Worm (Caenorhabditis elegans) whole organism, L3 larva: ENCODE measurements around the gene F43C11.11.

Experiments used
- R02D3.7 ChIP-seq: fragments of 150-350 bp; optimal IDR thresholded peaks from 2 replicates; lab custom pipeline; 2014; ENCODE audit warnings: missing biosample characterization, missing genetic modification characterization
- ZK546.5 ChIP-seq: sonication (generic microtip); optimal IDR thresholded peaks from 2 replicates; lab custom pipeline; 2017; ENCODE audit warnings: missing biosample characterization, missing genetic modification characterization
- aly-2 ChIP-seq: fragments of 150-350 bp; optimal IDR thresholded peaks from 2 replicates; lab custom pipeline; 2014; ENCODE audit warnings: missing biosample characterization, missing genetic modification characterization
- ceh-16 ChIP-seq: sonication (generic microtip); optimal IDR thresholded peaks from 2 replicates; lab custom pipeline; 2017; ENCODE audit warnings: missing biosample characterization, missing genetic modification characterization
- ceh-82 ChIP-seq: fragments of 150-350 bp; optimal IDR thresholded peaks from 2 replicates; lab custom pipeline; 2014; ENCODE audit warnings: missing biosample characterization, missing genetic modification characterization
- ceh-9 ChIP-seq: sonication (generic microtip); optimal IDR thresholded peaks from 2 replicates; lab custom pipeline; 2018; ENCODE audit warnings: missing biosample characterization, missing genetic modification characterization
- daf-12 ChIP-seq: fragments of 150-350 bp; optimal IDR thresholded peaks from 2 replicates; lab custom pipeline; 2014; ENCODE audit warnings: missing biosample characterization, missing genetic modification reagents, missing genetic modification characterization
- egl-27 ChIP-seq: sonication (generic microtip); optimal IDR thresholded peaks from 4 replicates; lab custom pipeline; 2017; ENCODE audit warnings: missing biosample characterization, missing genetic modification reagents, missing genetic modification characterization
- egl-5 ChIP-seq: fragments of 150-350 bp; optimal IDR thresholded peaks from 2 replicates; lab custom pipeline; 2017; ENCODE audit warnings: missing biosample characterization, missing genetic modification reagents, missing genetic modification characterization, inconsistent platforms
- elt-1 ChIP-seq: fragments of 150-350 bp; optimal IDR thresholded peaks from 2 replicates; lab custom pipeline; 2014; ENCODE audit warnings: missing biosample characterization, missing genetic modification characterization
- elt-3 ChIP-seq, 3 experiments: fragments of 150-350 bp in 1 of 3; sonication (generic microtip) in 2 of 3; optimal IDR thresholded peaks; 2 replicates in 2 of 3; 4 replicates in 1 of 3; lab custom pipeline; 2014 to 2017; ENCODE audit warnings: missing biosample characterization in 3 of 3, missing genetic modification characterization in 3 of 3
- fkh-2 ChIP-seq: fragments of 150-350 bp; optimal IDR thresholded peaks from 2 replicates; lab custom pipeline; 2014; ENCODE audit warnings: missing biosample characterization, missing genetic modification reagents, missing genetic modification characterization
- fos-1 ChIP-seq: fragments of 150-350 bp; optimal IDR thresholded peaks from 2 replicates; lab custom pipeline; 2014; ENCODE audit warnings: missing biosample characterization, missing genetic modification characterization
- hmg-11 ChIP-seq: sonication (generic microtip); optimal IDR thresholded peaks from 2 replicates; lab custom pipeline; 2016; ENCODE audit warnings: missing genetic modification characterization, missing compliant biosample characterization
- lin-15B ChIP-seq: fragments of 150-350 bp; optimal IDR thresholded peaks from 2 replicates; lab custom pipeline; 2014; ENCODE audit warnings: missing biosample characterization, missing genetic modification characterization
- lsy-12 ChIP-seq: sonication (generic microtip); optimal IDR thresholded peaks from 2 replicates; lab custom pipeline; 2016; ENCODE audit warnings: mild to moderate bottlenecking, missing genetic modification characterization, missing compliant biosample characterization
- mdl-1 ChIP-seq: fragments of 150-350 bp; optimal IDR thresholded peaks from 2 replicates; lab custom pipeline; 2014; ENCODE audit warnings: missing biosample characterization, missing genetic modification characterization
- mml-1 ChIP-seq: fragments of 150-350 bp; sonication (generic microtip); optimal IDR thresholded peaks from 3 replicates; lab custom pipeline; 2014; ENCODE audit warnings: missing biosample characterization, missing genetic modification characterization
- nfya-1 ChIP-seq: sonication (generic microtip); optimal IDR thresholded peaks from 2 replicates; lab custom pipeline; 2017; ENCODE audit warnings: missing genetic modification characterization, mild to moderate bottlenecking, missing compliant biosample characterization, antibody characterized with exemption, moderate library complexity; ENCODE audit not compliant: insufficient read depth
- nhr-11 ChIP-seq: fragments of 150-350 bp; optimal IDR thresholded peaks from 2 replicates; lab custom pipeline; 2014; ENCODE audit warnings: missing biosample characterization, missing genetic modification characterization
- nhr-12 ChIP-seq: fragments of 150-350 bp; optimal IDR thresholded peaks from 2 replicates; lab custom pipeline; 2014; ENCODE audit warnings: missing biosample characterization, missing genetic modification characterization
- nhr-25 ChIP-seq: sonication (generic microtip); optimal IDR thresholded peaks from 2 replicates; lab custom pipeline; 2017; ENCODE audit warnings: missing biosample characterization, missing genetic modification characterization
- nhr-28 ChIP-seq: fragments of 150-350 bp; optimal IDR thresholded peaks from 2 replicates; lab custom pipeline; 2014; ENCODE audit warnings: missing biosample characterization, missing genetic modification characterization
- nhr-43 ChIP-seq: sonication (generic microtip); optimal IDR thresholded peaks from 2 replicates; lab custom pipeline; 2016; ENCODE audit warnings: mild to moderate bottlenecking, missing genetic modification characterization, missing compliant biosample characterization; ENCODE audit not compliant: poor library complexity, severe bottlenecking
- nhr-67 ChIP-seq: fragments of 150-350 bp; optimal IDR thresholded peaks from 2 replicates; lab custom pipeline; 2014; ENCODE audit warnings: missing biosample characterization, missing genetic modification characterization
- nhr-76 ChIP-seq: fragments of 150-350 bp; sonication (generic microtip); optimal IDR thresholded peaks from 5 replicates; lab custom pipeline; 2014; ENCODE audit warnings: missing biosample characterization, missing genetic modification characterization
- nhr-77 ChIP-seq: fragments of 150-350 bp; optimal IDR thresholded peaks from 2 replicates; lab custom pipeline; 2014; ENCODE audit warnings: missing biosample characterization, missing genetic modification characterization
- pha-4 ChIP-seq: fragments of 150-350 bp; optimal IDR thresholded peaks from 2 replicates; lab custom pipeline; 2014; ENCODE audit warnings: missing biosample characterization, missing genetic modification reagents, missing genetic modification characterization
- sea-2 ChIP-seq: fragments of 150-350 bp; sonication (generic microtip); optimal IDR thresholded peaks from 4 replicates; lab custom pipeline; 2014; ENCODE audit warnings: missing biosample characterization, missing genetic modification reagents, missing genetic modification characterization
- skn-1 ChIP-seq: fragments of 150-350 bp; optimal IDR thresholded peaks from 2 replicates; lab custom pipeline; 2014; ENCODE audit warnings: missing biosample characterization, missing genetic modification characterization
- snpc-4 ChIP-seq: fragments of 150-350 bp; optimal IDR thresholded peaks from 2 replicates; lab custom pipeline; 2014; ENCODE audit warnings: missing biosample characterization, missing genetic modification characterization
- zag-1 ChIP-seq: fragments of 150-350 bp; optimal IDR thresholded peaks from 2 replicates; lab custom pipeline; 2014; ENCODE audit warnings: missing biosample characterization, missing genetic modification characterization
- ztf-11 ChIP-seq: fragments of 150-350 bp; optimal IDR thresholded peaks from 2 replicates; lab custom pipeline; 2014; ENCODE audit warnings: missing biosample characterization, missing genetic modification characterization
- ztf-4 ChIP-seq: fragments of 150-350 bp; optimal IDR thresholded peaks from 2 replicates; lab custom pipeline; 2014; ENCODE audit warnings: missing biosample characterization, missing genetic modification characterization

The F43C11.11 gene

ce11 chrII:2359965-2360364 lies 3.6 kb downstream of the F43C11.11 start, which contains the start of gene F43C11.16:
Gene F43C11.16 (minus strand): TSS chrII:2360065.
- TF ChIP-seq ztf-11 (no peak), sea-2 (GFP tag; lab: Kevin White, UChicago) (no peak), nhr-43 (tag; lab: Kevin White, UChicago) (no peak), lsy-12 (tag; lab: Kevin White, UChicago) (no peak), fkh-2 (tag; lab: Kevin White, UChicago) (no peak), nfya-1 (tag; lab: Kevin White, UChicago) (no peak), nhr-77 (tag; lab: Kevin White, UChicago) (no peak), aly-2 (tag; lab: Kevin White, UChicago) (no peak), nhr-11 (tag; lab: Kevin White, UChicago) (no peak), mdl-1 (tag; lab: Kevin White, UChicago) (no peak), egl-5 (tag; lab: Kevin White, UChicago) (no peak)

ce11 chrII:2356795-2357194 lies 6.8 kb downstream of the F43C11.11 start, which contains the start of gene F43C11.1:
Gene F43C11.1 (plus strand): TSS chrII:2357095.
- TF ChIP-seq nhr-67 (tag; lab: Kevin White, UChicago) (no peak), fos-1 (tag; lab: Kevin White, UChicago) (no peak), nhr-43 (tag; lab: Kevin White, UChicago) (no peak), egl-5 (tag; lab: Kevin White, UChicago) (no peak), R02D3.7 (tag; lab: Kevin White, UChicago) (no peak), skn-1 (tag; lab: Kevin White, UChicago) (no peak)
- TF ChIP-seq, all 47 proteins: peak for 0

DNA sequence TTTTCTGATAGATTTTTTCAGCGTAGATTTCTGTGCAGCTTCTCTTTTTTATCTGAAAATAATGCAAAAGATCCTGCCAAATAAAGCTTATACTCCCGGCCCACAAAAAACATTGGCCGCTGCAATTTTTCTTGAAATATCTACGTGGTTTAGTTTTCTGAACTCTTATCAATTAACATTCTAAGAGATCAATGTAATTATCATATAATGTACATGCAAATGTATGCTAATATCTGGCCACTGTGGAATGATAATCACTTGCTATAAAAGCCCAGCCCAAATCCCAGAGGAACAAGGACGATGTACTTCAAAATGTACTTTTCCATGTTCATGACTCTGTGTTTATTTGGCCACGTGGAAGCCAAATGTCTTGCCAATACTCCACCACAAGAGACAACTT lies 9.1 kb downstream of the F43C11.11 start, which contains the start of gene F43C11.2:
Gene F43C11.2, plus strand, starts transcription at position 301 of the 400 bp plus-strand sequence.
- TF ChIP-seq hmg-11 (tag; lab: Kevin White, UChicago) = no peak
- no peak for TF ChIP-seq lin-15B
- TF ChIP-seq nhr-77 (tag; lab: Kevin White, UChicago) = no peak
- TF ChIP-seq nhr-28 (tag; lab: Kevin White, UChicago) = no peak
- TF ChIP-seq nfya-1 (tag; lab: Kevin White, UChicago) = no peak
- no peak for TF ChIP-seq ZK546.5 (tag; lab: Kevin White, UChicago)

DNA sequence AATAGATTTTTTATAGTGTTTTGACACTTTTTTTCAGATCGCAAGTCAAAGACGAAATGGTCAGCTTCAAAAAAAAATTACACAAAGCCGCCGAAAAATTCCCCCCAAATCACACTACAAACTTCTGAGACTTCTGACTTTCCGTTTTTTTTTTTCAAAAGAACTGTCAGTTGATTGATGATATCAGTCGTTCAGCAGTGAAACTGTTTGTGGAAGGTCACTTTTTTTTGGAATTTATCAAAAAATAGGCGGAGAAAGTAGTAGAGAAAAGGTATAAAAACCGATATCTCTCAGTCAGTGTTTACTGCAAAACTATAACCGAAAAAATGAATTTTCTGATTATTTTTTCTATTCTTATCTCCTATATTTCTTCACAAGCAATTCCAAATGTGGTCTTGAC lies 10.6 kb downstream of the F43C11.11 start, which contains the start of gene F43C11.3:
Gene F43C11.3, plus strand, starts transcription at position 301 of the 400 bp plus-strand sequence.
- no peak for TF ChIP-seq R02D3.7 (tag; lab: Kevin White, UChicago)
- no peak for TF ChIP-seq daf-12 (tag; lab: Kevin White, UChicago)
- TF ChIP-seq pha-4 = no peak
- TF ChIP-seq, all 47 proteins: peak for 0

DNA sequence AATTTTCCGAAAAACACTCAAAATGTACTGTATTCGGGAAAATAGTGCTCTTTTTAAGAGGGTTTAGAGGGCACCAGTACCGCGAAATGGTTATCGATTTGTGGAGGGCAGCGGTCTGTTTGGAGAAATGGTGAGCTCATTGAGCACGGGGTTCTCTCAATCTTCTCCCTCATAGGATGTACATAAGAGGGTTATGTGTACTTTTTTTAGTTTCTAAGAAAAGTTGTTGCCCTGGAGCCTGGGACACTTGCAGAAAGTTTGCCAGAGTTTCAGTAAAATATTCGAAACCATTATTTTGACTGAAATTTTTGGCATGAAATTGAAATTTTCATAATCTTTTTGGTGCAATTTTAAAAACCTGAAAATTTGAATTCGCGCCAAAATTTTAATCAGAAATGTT lies 11.0 kb downstream of the F43C11.11 start, which contains the start of gene F43C11.10:
Gene F43C11.10, minus strand, starts transcription at position 101 of the 400 bp plus-strand sequence.
- no peak for TF ChIP-seq lsy-12 (tag; lab: Kevin White, UChicago)
- TF ChIP-seq ceh-82 (tag; lab: Kevin White, UChicago) = no peak
- TF ChIP-seq nhr-12 (tag; lab: Kevin White, UChicago) = no peak
- no peak for TF ChIP-seq hmg-11 (tag; lab: Kevin White, UChicago)
- no peak for TF ChIP-seq zag-1 (tag; lab: Kevin White, UChicago)
- TF ChIP-seq mml-1 (tag; lab: Kevin White, UChicago) = no peak
- TF ChIP-seq ceh-9 = no peak
- no peak for TF ChIP-seq snpc-4
- TF ChIP-seq nhr-25 (tag; lab: Kevin White, UChicago) = no peak
- no peak for TF ChIP-seq nhr-76 (tag; lab: Kevin White, UChicago)
- TF ChIP-seq ztf-4 (tag; lab: Kevin White, UChicago) = no peak
- TF ChIP-seq mdl-1 (tag; lab: Kevin White, UChicago) = no peak
- no peak for TF ChIP-seq nhr-67 (tag; lab: Kevin White, UChicago)
- TF ChIP-seq egl-27 = no peak
- TF ChIP-seq fkh-2 (tag; lab: Kevin White, UChicago) = no peak

DNA sequence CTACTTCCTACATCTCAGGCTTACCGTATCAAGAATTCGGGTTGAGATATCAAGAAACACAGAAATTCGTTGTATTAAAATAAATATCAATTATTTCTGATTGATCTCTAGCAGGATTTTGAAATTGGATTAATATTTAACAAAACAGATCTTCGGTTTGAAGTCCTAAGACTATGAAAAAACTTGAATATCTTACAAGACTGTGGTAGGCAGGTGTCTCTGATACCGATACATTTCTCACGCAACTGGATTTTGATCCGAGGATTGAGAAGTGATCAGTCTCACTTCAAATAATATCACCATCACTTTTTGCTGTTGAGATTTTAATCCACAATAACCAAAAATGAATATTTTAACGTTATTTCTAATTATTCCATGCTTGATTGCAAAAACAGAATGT lies 16.9 kb downstream of the F43C11.11 start, which contains the start of gene F43C11.4:
Gene F43C11.4, plus strand, starts transcription at position 301 of the 400 bp plus-strand sequence.
- TF ChIP-seq lin-15B (no peak), elt-1 (tag; lab: Kevin White, UChicago) (no peak), nhr-28 (tag; lab: Kevin White, UChicago) (no peak), egl-27 (no peak), nfya-1 (tag; lab: Kevin White, UChicago) (no peak), pha-4 (no peak), elt-3 (tag; optimal IDR thresholded peaks at IDR 0.05; lab: Kevin White, UChicago) (no peak), nhr-12 (tag; lab: Kevin White, UChicago) (no peak), ceh-16 (tag; lab: Kevin White, UChicago) (no peak)
